Fruit fly (Drosophila melanogaster) whole organism, embryonic: ENCODE measurements around the gene amn.

Experiments used
- ATbp ChIP-seq: fragments of 200-800 bp; sonication (Bioruptor generic); optimal IDR thresholded peaks from 2 replicates; lab custom pipeline; 2017; ENCODE audit warnings: missing biosample characterization, mild to moderate bottlenecking, missing genetic modification characterization, missing genetic modification reagents
- Antp ChIP-seq: fragments of 200-800 bp; sonication (Bioruptor generic); optimal IDR thresholded peaks from 3 replicates; lab custom pipeline; 2016; ENCODE audit warnings: missing biosample characterization, missing genetic modification characterization
- CG10565 ChIP-seq: fragments of 200-800 bp; sonication (Bioruptor generic); optimal IDR thresholded peaks from 3 replicates; lab custom pipeline; 2016; ENCODE audit warnings: missing biosample characterization, mild to moderate bottlenecking, missing genetic modification characterization
- CG12236 ChIP-seq: fragments of 200-800 bp; sonication (Bioruptor generic); optimal IDR thresholded peaks from 2 replicates; lab custom pipeline; 2016; ENCODE audit warnings: missing biosample characterization, missing genetic modification characterization
- CG14710 ChIP-seq: fragments of 200-800 bp; sonication (Bioruptor generic); optimal IDR thresholded peaks from 3 replicates; lab custom pipeline; 2019; ENCODE audit warnings: missing biosample characterization, mild to moderate bottlenecking, missing genetic modification characterization, moderate library complexity
- CG17385 ChIP-seq: fragments of 200-800 bp; sonication (Bioruptor generic); optimal IDR thresholded peaks from 3 replicates; lab custom pipeline; 2018; ENCODE audit warnings: missing biosample characterization, mild to moderate bottlenecking, missing genetic modification characterization
- CG18011 ChIP-seq: fragments of 200-800 bp; sonication (Bioruptor generic); optimal IDR thresholded peaks from 2 replicates; lab custom pipeline; 2017; ENCODE audit warnings: missing biosample characterization, missing genetic modification characterization, mild to moderate bottlenecking, moderate library complexity, missing genotype
- CG18599 ChIP-seq: fragments of 200-800 bp; sonication (Bioruptor generic); optimal IDR thresholded peaks from 3 replicates; lab custom pipeline; 2017; ENCODE audit warnings: missing biosample characterization, missing genetic modification characterization, mild to moderate bottlenecking, moderate library complexity, missing genetic modification reagents
- CG18619 ChIP-seq: fragments of 200-800 bp; sonication (Bioruptor generic); optimal IDR thresholded peaks from 3 replicates; lab custom pipeline; 2017; ENCODE audit warnings: missing biosample characterization, mild to moderate bottlenecking, missing genetic modification characterization
- CG18764 ChIP-seq: fragments of 200-800 bp; sonication (Bioruptor generic); optimal IDR thresholded peaks from 3 replicates; lab custom pipeline; 2016; ENCODE audit warnings: missing biosample characterization, missing genetic modification characterization
- CG34422 ChIP-seq: fragments of 200-800 bp; sonication (Bioruptor generic); IDR thresholded peaks from 3 replicates; pipeline ENCODE4 v1.3.6; 2022; ENCODE audit warnings: missing biosample characterization, missing genetic modification characterization
- CG42726 ChIP-seq: fragments of 200-800 bp; sonication (Bioruptor generic); IDR thresholded peaks from 2 replicates; pipeline ENCODE4 v1.3.6; 2022; ENCODE audit warnings: missing biosample characterization, missing genetic modification characterization; ENCODE audit not compliant: partially characterized antibody
- CG5180 ChIP-seq: fragments of 200-800 bp; sonication (Bioruptor generic); optimal IDR thresholded peaks from 3 replicates; lab custom pipeline; 2017; ENCODE audit warnings: missing biosample characterization, missing genetic modification characterization, mild to moderate bottlenecking, moderate library complexity, missing genetic modification reagents
- CG5245 ChIP-seq: fragments of 200-800 bp; sonication (Bioruptor generic); optimal IDR thresholded peaks from 3 replicates; lab custom pipeline; 2016; ENCODE audit warnings: missing biosample characterization, missing genetic modification characterization
- CG7357 ChIP-seq: fragments of 200-800 bp; sonication (Bioruptor generic); IDR thresholded peaks from 3 replicates; pipeline ENCODE4 v1.3.6; 2022; ENCODE audit warnings: missing biosample characterization, missing genetic modification characterization
- CG7786 ChIP-seq: fragments of 200-800 bp; sonication (Bioruptor generic); optimal IDR thresholded peaks from 2 replicates; lab custom pipeline; 2016; ENCODE audit warnings: missing biosample characterization, missing genetic modification characterization
- CG7987 ChIP-seq: fragments of 200-800 bp; sonication (Bioruptor generic); optimal IDR thresholded peaks from 2 replicates; lab custom pipeline; 2018; ENCODE audit warnings: missing biosample characterization, mild to moderate bottlenecking, missing genetic modification characterization, moderate library complexity
- Doc3 ChIP-seq: fragments of 200-800 bp; sonication (Bioruptor generic); IDR thresholded peaks from 3 replicates; pipeline ENCODE4 v1.3.6; 2022; ENCODE audit warnings: missing biosample characterization, missing genetic modification characterization; ENCODE audit not compliant: partially characterized antibody
- E2f1 ChIP-seq: fragments of 200-800 bp; sonication (Bioruptor generic); IDR thresholded peaks from 2 replicates; pipeline ENCODE4 v1.3.6; 2022; ENCODE audit warnings: missing biosample characterization, missing genetic modification characterization
- H2.0 ChIP-seq: fragments of 200-800 bp; sonication (Bioruptor generic); IDR thresholded peaks from 2 replicates; pipeline ENCODE4 v1.3.6; 2022; ENCODE audit warnings: missing biosample characterization, missing genetic modification characterization
- Hr3 ChIP-seq: fragments of 200-800 bp; sonication (Bioruptor generic); optimal IDR thresholded peaks from 3 replicates; lab custom pipeline; 2016; ENCODE audit warnings: missing biosample characterization, missing genetic modification characterization
- Mes4 ChIP-seq: fragments of 200-800 bp; sonication (Bioruptor generic); optimal IDR thresholded peaks from 2 replicates; lab custom pipeline; 2016; ENCODE audit warnings: missing biosample characterization, missing genetic modification characterization
- NfI ChIP-seq: fragments of 200-800 bp; sonication (Bioruptor generic); optimal IDR thresholded peaks from 3 replicates; lab custom pipeline; 2018; ENCODE audit warnings: missing biosample characterization, mild to moderate bottlenecking, missing genetic modification characterization, moderate library complexity
- Side ChIP-seq: fragments of 200-800 bp; sonication (Bioruptor generic); optimal IDR thresholded peaks from 2 replicates; lab custom pipeline; 2016; ENCODE audit warnings: missing biosample characterization, missing genetic modification characterization
- Xrp1 ChIP-seq: fragments of 200-800 bp; sonication (Bioruptor generic); IDR thresholded peaks from 2 replicates; pipeline ENCODE4 v1.3.6; 2022; ENCODE audit warnings: missing biosample characterization, missing genetic modification characterization
- al ChIP-seq: fragments of 200-800 bp; sonication (Bioruptor generic); IDR thresholded peaks from 2 replicates; pipeline ENCODE4 v1.3.6; 2022; ENCODE audit warnings: missing biosample characterization, missing genetic modification characterization
- ase ChIP-seq: fragments of 200-800 bp; sonication (Bioruptor generic); IDR thresholded peaks from 3 replicates; pipeline ENCODE4 v1.3.6; 2022; ENCODE audit warnings: missing biosample characterization, missing genetic modification characterization
- caup ChIP-seq: fragments of 200-800 bp; sonication (Bioruptor generic); optimal IDR thresholded peaks from 3 replicates; lab custom pipeline; 2017; ENCODE audit warnings: missing biosample characterization, mild to moderate bottlenecking, missing genetic modification characterization, moderate library complexity; ENCODE audit not compliant: severe bottlenecking
- en ChIP-seq: fragments of 200-800 bp; sonication (Bioruptor generic); optimal IDR thresholded peaks from 2 replicates; lab custom pipeline; 2016; ENCODE audit warnings: missing biosample characterization, missing genetic modification characterization
- gce ChIP-seq: fragments of 200-800 bp; sonication (Bioruptor generic); IDR thresholded peaks from 3 replicates; pipeline ENCODE4 v1.3.6; 2022; ENCODE audit warnings: missing biosample characterization, missing genetic modification characterization
- h ChIP-seq: fragments of >200 bp; optimal IDR thresholded peaks from 2 replicates; lab custom pipeline; 2017
- hb ChIP-seq: fragments of 200-800 bp; sonication (Bioruptor generic); IDR thresholded peaks from 3 replicates; pipeline ENCODE4 v1.3.6; 2022; ENCODE audit warnings: missing biosample characterization, missing genetic modification characterization; ENCODE audit not compliant: partially characterized antibody
- nmo ChIP-seq: fragments of 200-800 bp; sonication (Bioruptor generic); optimal IDR thresholded peaks from 2 replicates; lab custom pipeline; 2018; ENCODE audit warnings: missing biosample characterization, mild to moderate bottlenecking, missing genetic modification characterization, moderate library complexity
- odd ChIP-seq: fragments of 200-800 bp; sonication (Bioruptor generic); optimal IDR thresholded peaks from 2 replicates; lab custom pipeline; 2017; ENCODE audit warnings: missing biosample characterization, mild to moderate bottlenecking, missing genetic modification characterization
- org-1 ChIP-seq: fragments of 200-800 bp; sonication (Bioruptor generic); optimal IDR thresholded peaks from 2 replicates; lab custom pipeline; 2017; ENCODE audit warnings: missing biosample characterization, missing genetic modification characterization
- otp ChIP-seq: fragments of 200-800 bp; sonication (Bioruptor generic); IDR thresholded peaks from 3 replicates; pipeline ENCODE4, ENCODE4 v1.3.6; 2022; ENCODE audit warnings: missing biosample characterization, missing genetic modification characterization
- pb ChIP-seq: fragments of 200-800 bp; sonication (Bioruptor generic); optimal IDR thresholded peaks from 3 replicates; lab custom pipeline; 2016; ENCODE audit warnings: missing biosample characterization, missing genetic modification characterization
- peb ChIP-seq: fragments of 200-800 bp; sonication (Bioruptor generic); IDR thresholded peaks from 2 replicates; pipeline ENCODE4 v1.3.6; 2022; ENCODE audit warnings: missing biosample characterization, missing genetic modification characterization
- pho ChIP-seq: fragments of 200-800 bp; sonication (Bioruptor generic); optimal IDR thresholded peaks from 2 replicates; lab custom pipeline; 2016; ENCODE audit warnings: missing biosample characterization, missing genetic modification characterization
- prd ChIP-seq, 3 experiments: fragments of >200 bp in 2 of 3; fragments of 200-800 bp in 1 of 3; sonication (Bioruptor generic) in 1 of 3; optimal IDR thresholded peaks in 2 of 3; IDR thresholded peaks in 1 of 3; 2 replicates in 2 of 3; 3 replicates in 1 of 3; pipeline versions ENCODE4 v1.3.6 to Lab custom; 2017 to 2022; ENCODE audit warnings: missing biosample characterization in 1 of 3, missing genetic modification characterization in 1 of 3
- pum ChIP-seq: fragments of 200-800 bp; sonication (Bioruptor generic); optimal IDR thresholded peaks from 2 replicates; lab custom pipeline; 2016; ENCODE audit warnings: missing biosample characterization, missing genetic modification characterization
- scrt ChIP-seq: fragments of 200-800 bp; sonication (Bioruptor generic); optimal IDR thresholded peaks from 2 replicates; lab custom pipeline; 2018; ENCODE audit warnings: missing biosample characterization, mild to moderate bottlenecking, missing genetic modification characterization, moderate library complexity
- slp2 ChIP-seq: fragments of 200-800 bp; sonication (Bioruptor generic); optimal IDR thresholded peaks from 2 replicates; lab custom pipeline; 2016; ENCODE audit warnings: missing biosample characterization, missing genetic modification characterization
- stc ChIP-seq: fragments of 200-800 bp; sonication (Bioruptor generic); IDR thresholded peaks from 2 replicates; pipeline ENCODE4 v1.3.6; 2022; ENCODE audit warnings: missing biosample characterization, missing genetic modification characterization
- tio ChIP-seq: fragments of 200-800 bp; sonication (Bioruptor generic); optimal IDR thresholded peaks from 2 replicates; lab custom pipeline; 2017; ENCODE audit warnings: missing biosample characterization, missing genetic modification characterization, inconsistent platforms
- trh ChIP-seq: fragments of 200-800 bp; sonication (Bioruptor generic); optimal IDR thresholded peaks from 2 replicates; lab custom pipeline; 2016; ENCODE audit warnings: missing biosample characterization, missing genetic modification characterization
- unc-4 ChIP-seq: fragments of 200-800 bp; sonication (Bioruptor generic); IDR thresholded peaks from 2 replicates; pipeline ENCODE4 v1.3.6; 2022; ENCODE audit warnings: missing biosample characterization, missing genetic modification characterization; ENCODE audit not compliant: partially characterized antibody
- vnd ChIP-seq: fragments of 200-800 bp; sonication (Bioruptor generic); IDR thresholded peaks from 3 replicates; pipeline ENCODE4 v1.3.6; 2022; ENCODE audit warnings: missing biosample characterization, missing genetic modification characterization; ENCODE audit not compliant: partially characterized antibody
- wdn ChIP-seq: fragments of 200-800 bp; sonication (Bioruptor generic); IDR thresholded peaks from 2 replicates; pipeline ENCODE4 v1.3.6; 2022; ENCODE audit warnings: missing biosample characterization, missing genetic modification characterization

amn gene

dm6 chrX:19846701-19847383, 43.0 kb downstream of the amn start:
- TF ChIP-seq H2.0 (GFP tag; lab: Robert Waterston, UW) (peak; percentile 94), Xrp1 (GFP tag; lab: Robert Waterston, UW) (peak; percentile 96), pho (peak; percentile 87), CG34422 (GFP tag; lab: Robert Waterston, UW) (peak; percentile 94), E2f1 (GFP tag; lab: Robert Waterston, UW) (peak; percentile 94), CG7357 (peak; percentile 89), slp2 (GFP tag; lab: Kevin White, UChicago) (peak; percentile 94), CG18599 (GFP tag; lab: Kevin White, UChicago) (peak; percentile 93), CG18619 (peak; percentile 91), CG5245 (GFP tag; lab: Kevin White, UChicago) (peak; percentile 94), Doc3 (no peak), gce (GFP tag; lab: Robert Waterston, UW) (peak; percentile 86; the same call in 2 of the 3 replicates), scrt (peak; percentile 78), nmo (GFP tag; lab: Kevin White, UChicago) (peak; percentile 94), CG17385 (GFP tag; lab: Kevin White, UChicago) (peak; percentile 90), Hr3 (GFP tag; lab: Kevin White, UChicago) (peak; percentile 94), CG5180 (GFP tag; lab: Kevin White, UChicago) (peak; percentile 84), Antp (GFP tag; lab: Kevin White, UChicago) (peak; percentile 97), h (lab: Kevin White, UChicago) (no peak), CG18764 (GFP tag; lab: Kevin White, UChicago) (peak; percentile 81), CG12236 (GFP tag; lab: Kevin White, UChicago) (peak; percentile 88), unc-4 (no peak), ATbp (GFP tag; lab: Kevin White, UChicago) (peak; percentile 93), hb (GFP tag; lab: Robert Waterston, UW) (no peak), trh (GFP tag; lab: Kevin White, UChicago) (peak; percentile 87), caup (peak; percentile 91), wdn (GFP tag; lab: Robert Waterston, UW) (peak; percentile 84), Mes4 (peak; percentile 93), CG18011 (GFP tag; lab: Kevin White, UChicago) (peak; percentile 74), CG42726 (GFP tag; lab: Robert Waterston, UW) (no peak), peb (GFP tag; lab: Robert Waterston, UW) (peak; percentile 93), CG7987 (GFP tag; lab: Kevin White, UChicago) (peak; percentile 84), pum (GFP tag; lab: Kevin White, UChicago) (peak; percentile 96), prd (optimal IDR thresholded peaks at IDR 0.05; lab: Kevin White, UChicago) (no peak), prd (GFP tag; IDR thresholded peaks at IDR 0.05; lab: Robert Waterston, UW) (peak; percentile 98), CG7786 (GFP tag; lab: Kevin White, UChicago) (peak; percentile 94), otp (GFP tag; lab: Robert Waterston, UW) (peak; percentile 95), CG10565 (GFP tag; lab: Kevin White, UChicago) (no peak), ase (GFP tag; lab: Robert Waterston, UW) (peak; percentile 91), pb (peak; percentile 95), org-1 (peak; percentile 92), en (GFP tag; lab: Kevin White, UChicago) (peak; percentile 88), NfI (peak; percentile 92), odd (peak; percentile 89), stc (peak; percentile 91), Side (peak; percentile 94), tio (GFP tag; lab: Kevin White, UChicago) (peak; percentile 86), al (GFP tag; lab: Robert Waterston, UW) (peak; percentile 85), vnd (GFP tag; lab: Robert Waterston, UW) (no peak), CG14710 (tag; lab: Kevin White, UChicago) (peak; percentile 90)
